Fruit fly (Drosophila melanogaster) whole organism, prepupa: ENCODE data around the gene sqh.

ENCODE experiments used
- CG11762 ChIP-seq: fragments of 200-800 bp; sonication (Bioruptor generic); optimal IDR thresholded peaks from 3 replicates; lab custom pipeline; 2016; ENCODE audit warnings: missing biosample characterization, missing genetic modification characterization; ENCODE audit not compliant: insufficient read depth
- CG11902 ChIP-seq: fragments of 200-800 bp; sonication (Bioruptor generic); optimal IDR thresholded peaks from 3 replicates; lab custom pipeline; 2016; ENCODE audit warnings: missing biosample characterization, missing genetic modification characterization
- CG1621 ChIP-seq: fragments of 200-800 bp; sonication (Bioruptor generic); optimal IDR thresholded peaks from 3 replicates; lab custom pipeline; 2018; ENCODE audit warnings: missing biosample characterization, mild to moderate bottlenecking, missing genetic modification characterization
- CG32006 ChIP-seq: fragments of 200-800 bp; sonication (Bioruptor generic); optimal IDR thresholded peaks from 3 replicates; lab custom pipeline; 2017; ENCODE audit warnings: missing biosample characterization, mild to moderate bottlenecking, missing genetic modification characterization
- CG4318 ChIP-seq: fragments of 200-800 bp; sonication (Bioruptor generic); optimal IDR thresholded peaks from 3 replicates; lab custom pipeline; 2017; ENCODE audit warnings: missing biosample characterization, mild to moderate bottlenecking, missing genetic modification characterization
- CG6276 ChIP-seq: fragments of 200-800 bp; sonication (Bioruptor generic); optimal IDR thresholded peaks from 2 replicates; lab custom pipeline; 2017; ENCODE audit warnings: missing biosample characterization, mild to moderate bottlenecking, missing genetic modification characterization
- CG8319 ChIP-seq: fragments of 200-800 bp; sonication (Bioruptor generic); optimal IDR thresholded peaks from 3 replicates; lab custom pipeline; 2016; ENCODE audit warnings: missing biosample characterization, missing genetic modification characterization
- Eip75B ChIP-seq: fragments of 200-800 bp; sonication (Bioruptor generic); optimal IDR thresholded peaks from 3 replicates; lab custom pipeline; 2016; ENCODE audit warnings: missing biosample characterization, missing genetic modification characterization
- Ets96B ChIP-seq: fragments of 200-800 bp; optimal IDR thresholded peaks from 2 replicates; lab custom pipeline; 2019; ENCODE audit warnings: missing biosample characterization, mild to moderate bottlenecking, missing genetic modification characterization, moderate library complexity
- Hr4 ChIP-seq: fragments of 200-800 bp; sonication (Bioruptor generic); optimal IDR thresholded peaks from 3 replicates; lab custom pipeline; 2016; ENCODE audit warnings: missing biosample characterization, missing genetic modification characterization
- OdsH ChIP-seq: fragments of 200-800 bp; sonication (Bioruptor generic); optimal IDR thresholded peaks from 3 replicates; lab custom pipeline; 2016; ENCODE audit warnings: missing biosample characterization, missing genetic modification characterization
- Smox ChIP-seq: fragments of 200-800 bp; sonication (Bioruptor generic); optimal IDR thresholded peaks from 3 replicates; lab custom pipeline; 2016; ENCODE audit warnings: missing biosample characterization, missing genetic modification characterization
- Sox102F ChIP-seq: fragments of 200-800 bp; sonication (Bioruptor generic); optimal IDR thresholded peaks from 2 replicates; lab custom pipeline; 2016; ENCODE audit warnings: missing biosample characterization, mild to moderate bottlenecking, missing genetic modification characterization
- Sox14 ChIP-seq: fragments of 200-800 bp; sonication (Bioruptor generic); optimal IDR thresholded peaks from 3 replicates; lab custom pipeline; 2016; ENCODE audit warnings: missing biosample characterization, missing genetic modification characterization
- Sox15 ChIP-seq: fragments of 200-800 bp; sonication (Bioruptor generic); optimal IDR thresholded peaks from 3 replicates; lab custom pipeline; 2016; ENCODE audit warnings: missing biosample characterization, missing genetic modification characterization
- achi ChIP-seq: fragments of 200-800 bp; sonication (Bioruptor generic); optimal IDR thresholded peaks from 3 replicates; lab custom pipeline; 2016; ENCODE audit warnings: missing biosample characterization, missing genetic modification characterization
- fd59A ChIP-seq: fragments of 200-800 bp; sonication (Bioruptor generic); optimal IDR thresholded peaks from 2 replicates; lab custom pipeline; 2017; ENCODE audit warnings: missing biosample characterization, mild to moderate bottlenecking, missing genetic modification characterization, missing genetic modification reagents
- fd85E ChIP-seq: fragments of 200-800 bp; sonication (Bioruptor generic); optimal IDR thresholded peaks from 3 replicates; lab custom pipeline; 2016; ENCODE audit warnings: missing biosample characterization, missing genetic modification characterization
- lz ChIP-seq: fragments of 200-800 bp; sonication (Bioruptor generic); optimal IDR thresholded peaks from 3 replicates; lab custom pipeline; 2016; ENCODE audit warnings: missing biosample characterization, missing genetic modification characterization
- ss ChIP-seq, 2 experiments: fragments of 200-800 bp; sonication (Bioruptor generic); optimal IDR thresholded peaks; 2 replicates in 1 of 2; 3 replicates in 1 of 2; lab custom pipeline; 2017 to 2018; ENCODE audit warnings: mild to moderate bottlenecking in 2 of 2, missing biosample characterization in 2 of 2, missing genetic modification characterization in 2 of 2, moderate library complexity in 1 of 2
- svp ChIP-seq: fragments of 200-800 bp; sonication (Bioruptor generic); peaks from one replicate; lab custom pipeline; 2016; ENCODE audit warnings: missing biosample characterization, missing genetic modification characterization
- topi ChIP-seq: fragments of 200-800 bp; sonication (Bioruptor generic); optimal IDR thresholded peaks from 3 replicates; lab custom pipeline; 2016; ENCODE audit warnings: missing biosample characterization, missing genetic modification characterization
- vri ChIP-seq: fragments of 200-800 bp; sonication (Bioruptor generic); optimal IDR thresholded peaks from 3 replicates; lab custom pipeline; 2016; ENCODE audit warnings: missing biosample characterization, mild to moderate bottlenecking, missing genetic modification characterization

Gene sqh

dm6 chrX:6179428-6179827, 45.5 kb downstream of the sqh start (continued):
- TF ChIP-seq ss (GFP tag; optimal IDR thresholded peaks at IDR 0.05; lab: Kevin White, UChicago) = no peak
- no peak for TF ChIP-seq Ets96B (tag; lab: Kevin White, UChicago)
- TF ChIP-seq topi (GFP tag; lab: Kevin White, UChicago) = no peak
- TF ChIP-seq CG11762 (GFP tag; lab: Kevin White, UChicago) = no peak
- no peak for TF ChIP-seq lz
- TF ChIP-seq Sox15 (GFP tag; lab: Kevin White, UChicago) = no peak
- no peak for TF ChIP-seq Sox14 (GFP tag; lab: Kevin White, UChicago)
- TF ChIP-seq achi (GFP tag; lab: Kevin White, UChicago) = no peak
- TF ChIP-seq OdsH (GFP tag; lab: Kevin White, UChicago) = peak; percentile 9
- TF ChIP-seq CG8319 = no peak
- TF ChIP-seq CG6276 (GFP tag; lab: Kevin White, UChicago) = no peak
- no peak for TF ChIP-seq vri (GFP tag; lab: Kevin White, UChicago)
- no peak for TF ChIP-seq CG11902 (GFP tag; lab: Kevin White, UChicago)
- TF ChIP-seq fd59A = no peak
- TF ChIP-seq CG32006 (GFP tag; lab: Kevin White, UChicago) = peak; percentile 18
- no peak for TF ChIP-seq Sox102F (GFP tag; lab: Kevin White, UChicago)
- TF ChIP-seq CG4318 (GFP tag; lab: Kevin White, UChicago) = no peak
- TF ChIP-seq Smox (GFP tag; lab: Kevin White, UChicago) = no peak
- no peak for TF ChIP-seq CG1621 (tag; lab: Kevin White, UChicago)
- TF ChIP-seq Hr4 (GFP tag; lab: Kevin White, UChicago) = peak; percentile 34
- TF ChIP-seq Eip75B (GFP tag; lab: Kevin White, UChicago) = no peak
- TF ChIP-seq fd85E = no peak
- peak; percentile 50 for TF ChIP-seq svp
